Worm (Caenorhabditis elegans) whole organism, early embryonic: Measurements from ENCODE around the gene C50A2.3.

Experiments used
- ama-1 ChIP-seq: fragments of 150-350 bp; optimal IDR thresholded peaks from 2 replicates; lab custom pipeline; 2014
- hmg-4 ChIP-seq: fragments of 200-800 bp; sonication (Bioruptor generic); optimal IDR thresholded peaks from 2 replicates; lab custom pipeline; 2018; ENCODE audit warnings: mild to moderate bottlenecking, missing genetic modification characterization, missing compliant biosample characterization
- hnd-1 ChIP-seq: sonication (generic microtip); optimal IDR thresholded peaks from 2 replicates; lab custom pipeline; 2016; ENCODE audit warnings: missing genetic modification characterization, missing compliant biosample characterization
- pes-1 ChIP-seq: fragments of 200-800 bp; sonication (Bioruptor generic); IDR thresholded peaks from 2 replicates; pipeline ENCODE4 v1.3.6; 2022; ENCODE audit warnings: missing genetic modification reagents, missing genetic modification characterization, missing compliant biosample characterization
- scrt-1 ChIP-seq: fragments of 200-800 bp; sonication (Bioruptor generic); IDR thresholded peaks from 2 replicates; pipeline ENCODE4 v1.3.6; 2022; ENCODE audit warnings: missing genetic modification characterization, missing compliant biosample characterization
- tbx-11 ChIP-seq: fragments of 200-800 bp; sonication (Bioruptor generic); IDR thresholded peaks from 2 replicates; pipeline ENCODE4 v1.3.6; 2022; ENCODE audit warnings: missing genetic modification characterization, missing compliant biosample characterization
- tbx-37 ChIP-seq: fragments of 200-800 bp; sonication (Bioruptor generic); conservative IDR thresholded peaks from 2 replicates; pipeline ENCODE4 v1.3.6; 2022; ENCODE audit warnings: missing genetic modification reagents, missing genetic modification characterization, missing compliant biosample characterization

- TF ChIP-seq pes-1 (GFP tag; lab: Robert Waterston, UW), result no peak
- TF ChIP-seq scrt-1 (GFP tag; lab: Robert Waterston, UW), result no peak
- no peak for TF ChIP-seq ama-1 (lab: Kevin White, UChicago)
- TF ChIP-seq hnd-1 (tag; lab: Kevin White, UChicago), result no peak
- no peak for TF ChIP-seq tbx-37 (GFP tag; lab: Robert Waterston, UW)
- no peak for TF ChIP-seq hmg-4 (GFP tag; lab: Kevin White, UChicago)
- no peak for TF ChIP-seq tbx-11
These were observed 19.9 kb upstream of the C50A2.3 start, which contains the start of gene Y104H12D.2 for ce11 chrIV:1177683-1178082.
